Worm (Caenorhabditis elegans): ENCODE results near the gene dmd-8.

The dmd-8 gene

ce11 chrV:304613-305012, 31.6 kb downstream of the dmd-8 start, which contains the start of gene F33E11.3:
Gene F33E11.3 (minus strand): TSS chrV:304713.
- no peak for TF ChIP-seq unc-39 (tag; optimal IDR thresholded peaks at IDR 0.05)
- TF ChIP-seq ceh-28 (tag; optimal IDR thresholded peaks at IDR 0.05) = peak; percentile 43

DNA sequence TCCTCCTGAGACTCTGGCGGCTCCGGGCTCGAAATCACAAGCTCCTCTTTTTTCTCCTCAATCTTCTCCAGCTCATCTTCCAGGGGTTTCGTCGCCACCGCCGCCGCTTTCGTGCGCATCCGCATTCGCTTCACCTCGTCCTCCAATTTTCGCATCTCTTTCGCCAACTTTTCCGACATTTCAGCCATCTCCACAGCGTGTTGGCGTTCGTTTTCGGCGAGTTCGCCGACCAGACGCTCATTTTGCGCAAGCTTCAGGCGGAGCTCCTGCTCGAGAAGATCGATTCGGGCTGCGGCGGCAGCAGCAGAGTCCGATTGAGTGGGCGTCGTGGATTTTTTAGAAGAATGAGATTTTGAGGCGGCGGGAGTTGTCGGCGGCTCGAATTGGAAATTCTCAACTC, 33.0 kb downstream of the dmd-8 start:
- no peak for TF ChIP-seq ceh-16 (tag; optimal IDR thresholded peaks at IDR 0.05)
- no peak for TF ChIP-seq unc-62 (GFP tag; optimal IDR thresholded peaks at IDR 0.05)

- TF ChIP-seq pqm-1 (tag; optimal IDR thresholded peaks at IDR 0.05) (no peak), zag-1 (tag; optimal IDR thresholded peaks at IDR 0.05) (no peak), elt-1 (tag; optimal IDR thresholded peaks at IDR 0.05) (no peak), jun-1 (tag; optimal IDR thresholded peaks at IDR 0.05) (no peak), ceh-9 (tag; optimal IDR thresholded peaks at IDR 0.05) (no peak), nhr-28 (tag; optimal IDR thresholded peaks at IDR 0.05) (no peak), tbx-2 (tag; optimal IDR thresholded peaks at IDR 0.05) (no peak), snpc-4 (tag; optimal IDR thresholded peaks at IDR 0.05) (no peak), nhr-11 (tag; optimal IDR thresholded peaks at IDR 0.05) (no peak)
Measured at ce11 chrV:298395-298794, 37.9 kb downstream of the dmd-8 start.

DNA sequence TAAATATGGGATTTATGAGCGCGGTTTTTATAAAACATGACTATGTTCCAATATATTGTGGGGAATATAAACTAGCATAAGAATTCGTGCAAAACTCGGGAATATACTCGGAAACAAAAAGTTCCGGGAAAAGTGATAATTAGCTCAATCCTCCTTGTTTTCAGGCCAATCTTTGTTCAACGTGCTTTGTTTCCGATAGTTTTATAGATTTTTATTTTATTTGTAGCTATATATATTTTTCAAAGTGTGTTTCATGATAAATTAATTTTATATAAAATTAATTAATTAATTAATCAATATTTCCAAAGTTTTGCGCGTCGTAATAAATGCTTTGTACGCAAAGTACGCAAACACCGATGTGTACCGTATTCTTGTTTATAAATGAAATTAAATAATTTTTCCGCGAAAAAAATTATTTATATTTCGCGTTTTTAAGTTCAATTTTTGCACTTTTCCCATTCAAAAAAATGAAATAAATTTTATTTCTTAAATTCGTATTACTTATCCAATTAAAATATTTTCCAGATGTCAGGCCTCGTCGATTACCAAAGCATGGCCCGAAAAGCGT, 38.7 kb downstream of the dmd-8 start, which contains the start of gene F33E11.2:
F33E11.2 (plus strand) TSS at position 524 of the 568 bp plus-strand sequence.
- TF ChIP-seq nhr-28 (tag; optimal IDR thresholded peaks at IDR 0.05) (no peak), tbx-2 (tag; optimal IDR thresholded peaks at IDR 0.05) (no peak), jun-1 (tag; optimal IDR thresholded peaks at IDR 0.05) (no peak), nhr-11 (tag; optimal IDR thresholded peaks at IDR 0.05) (no peak), aly-2 (tag; optimal IDR thresholded peaks at IDR 0.05) (no peak), nhr-25 (tag; optimal IDR thresholded peaks at IDR 0.05) (no peak), lsy-12 (tag; optimal IDR thresholded peaks at IDR 0.05) (no peak), nhr-77 (tag; optimal IDR thresholded peaks at IDR 0.05) (no peak), mdl-1 (tag; optimal IDR thresholded peaks at IDR 0.05) (no peak), nhr-12 (tag; optimal IDR thresholded peaks at IDR 0.05) (no peak), nhr-237 (tag; optimal IDR thresholded peaks at IDR 0.05) (no peak), mml-1 (tag; optimal IDR thresholded peaks at IDR 0.05) (no peak), fkh-10 (GFP tag; optimal IDR thresholded peaks at IDR 0.05) (no peak), ceh-82 (tag; optimal IDR thresholded peaks at IDR 0.05) (no peak), eor-1 (tag; optimal IDR thresholded peaks at IDR 0.05) (no peak), ceh-16 (tag; optimal IDR thresholded peaks at IDR 0.05) (no peak)

ce11 chrV:295802-296201, 40.4 kb downstream of the dmd-8 start:
- TF ChIP-seq lsy-12 (tag; optimal IDR thresholded peaks at IDR 0.05) = no peak
- no peak for TF ChIP-seq nhr-28 (tag; optimal IDR thresholded peaks at IDR 0.05)
- TF ChIP-seq nhr-76 (tag; optimal IDR thresholded peaks at IDR 0.05) = no peak
- no peak for TF ChIP-seq daf-12 (tag; optimal IDR thresholded peaks at IDR 0.05)
- no peak for TF ChIP-seq nhr-11 (tag; optimal IDR thresholded peaks at IDR 0.05)
- TF ChIP-seq nhr-237 (tag; optimal IDR thresholded peaks at IDR 0.05) = no peak
- no peak for TF ChIP-seq unc-39 (tag; optimal IDR thresholded peaks at IDR 0.05)
- TF ChIP-seq zag-1 (tag; optimal IDR thresholded peaks at IDR 0.05) = no peak
- TF ChIP-seq lin-15B (tag; optimal IDR thresholded peaks at IDR 0.05) = no peak
- TF ChIP-seq egl-5 (tag; optimal IDR thresholded peaks at IDR 0.05) = no peak
- no peak for TF ChIP-seq ama-1 (optimal IDR thresholded peaks at IDR 0.05)
- no peak for TF ChIP-seq egl-27 (tag; optimal IDR thresholded peaks at IDR 0.05)
- no peak for TF ChIP-seq ceh-82 (tag; optimal IDR thresholded peaks at IDR 0.05)
- no peak for TF ChIP-seq pqm-1 (tag; optimal IDR thresholded peaks at IDR 0.05)
- no peak for TF ChIP-seq aly-2 (tag; optimal IDR thresholded peaks at IDR 0.05)
- no peak for TF ChIP-seq ceh-9 (tag; optimal IDR thresholded peaks at IDR 0.05)

- TF ChIP-seq nhr-237 (tag; optimal IDR thresholded peaks at IDR 0.05) (no peak), sea-2 (GFP tag; optimal IDR thresholded peaks at IDR 0.05) (no peak), nfya-1 (tag; optimal IDR thresholded peaks at IDR 0.05; ENCODE audit: insufficient read depth) (peak; percentile 89)
Measured at ce11 chrV:285298-285697, 51.0 kb downstream of the dmd-8 start.
